Worm (Caenorhabditis elegans) whole organism, L4/young adult: ENCODE results near the gene srx-29.

Experiments
- W03F9.2 ChIP-seq: fragments of 150-350 bp; optimal IDR thresholded peaks from 2 replicates; lab custom pipeline; 2014; ENCODE audit warnings: missing biosample characterization, missing genetic modification characterization
- him-1 ChIP-seq: sonication (generic microtip); optimal IDR thresholded peaks from 2 replicates; lab custom pipeline; 2016; ENCODE audit warnings: missing genotype, missing genetic modification reagents, missing genetic modification characterization, missing compliant biosample characterization

- no peak for TF ChIP-seq him-1 (tag; lab: Kevin White, UChicago)
- TF ChIP-seq W03F9.2 (tag; lab: Kevin White, UChicago): no peak
Observed at ce11 chrV:15661003-15661402, 37.0 kb downstream of the srx-29 start.
